Worm (Caenorhabditis elegans): ENCODE data around the gene abl-1.

- TF ChIP-seq F49E8.2 (tag; optimal IDR thresholded peaks at IDR 0.05; ENCODE audit: borderline replicate concordance) (no peak), lir-3 (tag; optimal IDR thresholded peaks at IDR 0.05) (no peak), fos-1 (tag; optimal IDR thresholded peaks at IDR 0.05) (no peak), ztf-7 (tag; optimal IDR thresholded peaks at IDR 0.05) (no peak)
Measured at ce11 chrX:10556764-10557163, 67.2 kb downstream of the abl-1 start.

All from whole organism, L4 larva.